Worm (Caenorhabditis elegans) whole organism, young adult: Measurements from ENCODE around the gene wht-3.

Source experiments
- F57A8.1 ChIP-seq: fragments of 200-800 bp; sonication (Bioruptor generic); optimal IDR thresholded peaks from 2 replicates; lab custom pipeline; 2018; ENCODE audit warnings: mild to moderate bottlenecking, missing genetic modification characterization, moderate library complexity, missing compliant biosample characterization
- egl-18 ChIP-seq: fragments of 200-800 bp; sonication (Bioruptor generic); IDR thresholded peaks from 2 replicates; pipeline ENCODE4 v1.3.6; 2022; ENCODE audit warnings: missing genetic modification reagents, missing genetic modification characterization, missing compliant biosample characterization

- TF ChIP-seq F57A8.1 (no peak), egl-18 (GFP tag; lab: Robert Waterston, UW) (no peak)
These were observed 8.2 kb downstream of the wht-3 start for ce11 chrIII:4143170-4143569.
